Worm (Caenorhabditis elegans): ENCODE data around the gene F49E8.7.

DNA sequence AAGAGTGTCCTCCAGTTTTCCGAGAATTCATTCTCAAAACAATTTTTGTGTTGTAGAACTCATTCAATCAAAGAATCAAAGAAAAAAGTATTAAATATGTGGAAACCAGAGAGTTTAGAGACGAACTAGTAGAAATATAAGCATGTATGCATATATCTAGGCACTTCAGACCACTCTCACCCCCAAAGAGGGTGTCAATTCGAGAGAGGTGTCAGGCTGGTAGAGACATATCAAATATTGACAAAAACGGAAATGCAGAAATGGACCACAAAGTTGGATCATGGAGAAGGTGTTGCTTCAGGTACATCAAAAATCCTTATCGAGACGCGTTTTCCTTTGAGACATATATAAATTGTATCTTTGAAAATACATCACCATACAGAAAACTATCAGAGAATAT is 32.4 kb downstream of the F49E8.7 start:
- TF ChIP-seq pes-1 (GFP tag; IDR thresholded peaks at IDR 0.05) (no peak), ets-7 (tag; optimal IDR thresholded peaks at IDR 0.05) (no peak), tbx-11 (GFP tag; IDR thresholded peaks at IDR 0.05) (no peak), ceh-36 (tag; optimal IDR thresholded peaks at IDR 0.05) (no peak)

Data from whole organism, early embryonic.